Fruit fly (Drosophila melanogaster) whole organism, embryonic: ENCODE results near the gene Pdfr.

Experiments used
- Adf1 ChIP-seq: fragments of 200-800 bp; sonication (Bioruptor generic); IDR thresholded peaks from 2 replicates; pipeline ENCODE4 v1.3.6; 2022; ENCODE audit warnings: missing biosample characterization, missing genetic modification characterization
- Atf-2 ChIP-seq: fragments of 200-800 bp; sonication (Bioruptor generic); optimal IDR thresholded peaks from 2 replicates; lab custom pipeline; 2016; ENCODE audit warnings: missing biosample characterization, missing genetic modification characterization
- B-H1 ChIP-seq: fragments of 200-800 bp; sonication (Bioruptor generic); IDR thresholded peaks from 3 replicates; pipeline ENCODE4 v1.3.6; 2022; ENCODE audit warnings: missing biosample characterization, missing genetic modification characterization
- BEAF-32 ChIP-seq: fragments of 200-800 bp; sonication (Bioruptor generic); optimal IDR thresholded peaks from 3 replicates; lab custom pipeline; 2017; ENCODE audit warnings: missing biosample characterization, missing genetic modification characterization, mild to moderate bottlenecking, moderate library complexity, missing genetic modification reagents
- CG11695 ChIP-seq: fragments of 200-800 bp; sonication (Bioruptor generic); IDR thresholded peaks from 3 replicates; pipeline ENCODE4 v1.3.6; 2022; ENCODE audit warnings: missing biosample characterization, missing genetic modification characterization
- CG14050 ChIP-seq: fragments of 200-800 bp; sonication (Bioruptor generic); IDR thresholded peaks from 3 replicates; pipeline ENCODE4 v1.3.6; 2022; ENCODE audit warnings: missing biosample characterization, missing genetic modification characterization
- CG15269 ChIP-seq: fragments of 200-800 bp; sonication (Bioruptor generic); optimal IDR thresholded peaks from 2 replicates; lab custom pipeline; 2018; ENCODE audit warnings: missing biosample characterization, mild to moderate bottlenecking, missing genetic modification characterization, moderate library complexity
- CG16813 ChIP-seq: fragments of 200-800 bp; sonication (Bioruptor generic); IDR thresholded peaks from 3 replicates; pipeline ENCODE4 v1.3.6; 2022; ENCODE audit warnings: missing biosample characterization, missing genetic modification characterization; ENCODE audit not compliant: partially characterized antibody
- CG1792 ChIP-seq: fragments of 200-800 bp; sonication (Bioruptor generic); optimal IDR thresholded peaks from 2 replicates; lab custom pipeline; 2016; ENCODE audit warnings: missing biosample characterization, missing genetic modification characterization
- CG18011 ChIP-seq: fragments of 200-800 bp; sonication (Bioruptor generic); optimal IDR thresholded peaks from 2 replicates; lab custom pipeline; 2017; ENCODE audit warnings: missing biosample characterization, missing genetic modification characterization, mild to moderate bottlenecking, moderate library complexity, missing genotype
- CG33557 ChIP-seq: fragments of 200-800 bp; sonication (Bioruptor generic); optimal IDR thresholded peaks from 2 replicates; lab custom pipeline; 2019; ENCODE audit warnings: missing biosample characterization, mild to moderate bottlenecking, missing genetic modification characterization, moderate library complexity
- CG4360 ChIP-seq: fragments of 200-800 bp; sonication (Bioruptor generic); IDR thresholded peaks from 2 replicates; pipeline ENCODE4 v1.3.6; 2022; ENCODE audit warnings: missing biosample characterization, missing genetic modification characterization
- CG4707 ChIP-seq: fragments of 200-800 bp; sonication (Bioruptor generic); optimal IDR thresholded peaks from 2 replicates; lab custom pipeline; 2018; ENCODE audit warnings: missing biosample characterization, mild to moderate bottlenecking, missing genetic modification characterization, moderate library complexity
- CG6689 ChIP-seq: fragments of 200-800 bp; sonication (Bioruptor generic); IDR thresholded peaks from 2 replicates; pipeline ENCODE4 v1.3.6; 2022; ENCODE audit warnings: missing biosample characterization, missing genetic modification characterization
- CG6854 ChIP-seq: fragments of 200-800 bp; sonication (Bioruptor generic); optimal IDR thresholded peaks from 3 replicates; lab custom pipeline; 2017; ENCODE audit warnings: missing biosample characterization, mild to moderate bottlenecking, missing genetic modification characterization
- CG7271 ChIP-seq: fragments of 200-800 bp; sonication (Bioruptor generic); optimal IDR thresholded peaks from 2 replicates; lab custom pipeline; 2018; ENCODE audit warnings: missing biosample characterization, mild to moderate bottlenecking, missing genetic modification characterization, moderate library complexity
- CG7786 ChIP-seq: fragments of 200-800 bp; sonication (Bioruptor generic); optimal IDR thresholded peaks from 2 replicates; lab custom pipeline; 2016; ENCODE audit warnings: missing biosample characterization, missing genetic modification characterization
- CG9797 ChIP-seq: fragments of 200-800 bp; sonication (Bioruptor generic); optimal IDR thresholded peaks from 3 replicates; lab custom pipeline; 2018; ENCODE audit warnings: missing biosample characterization, mild to moderate bottlenecking, missing genetic modification characterization
- CG9876 ChIP-seq: fragments of 200-800 bp; sonication (Bioruptor generic); optimal IDR thresholded peaks from 2 replicates; lab custom pipeline; 2016; ENCODE audit warnings: missing biosample characterization, missing genetic modification characterization
- CTCF ChIP-seq: fragments of 200-800 bp; sonication (Bioruptor generic); optimal IDR thresholded peaks from 2 replicates; lab custom pipeline; 2017; ENCODE audit warnings: missing biosample characterization, mild to moderate bottlenecking, missing genetic modification characterization, moderate library complexity
- CkIIα-i1 ChIP-seq: fragments of 200-800 bp; sonication (Bioruptor generic); IDR thresholded peaks from 2 replicates; pipeline ENCODE4 v1.3.6; 2022; ENCODE audit warnings: missing biosample characterization, missing genetic modification characterization
- Dfd ChIP-seq, 2 experiments: fragments of >200 bp; optimal IDR thresholded peaks; 2 replicates each; lab custom pipeline; 2017; ENCODE audit warnings: missing biosample characterization in 2 of 2, missing genetic modification characterization in 2 of 2
- Fer1 ChIP-seq: fragments of 200-800 bp; sonication (Bioruptor generic); optimal IDR thresholded peaks from 2 replicates; lab custom pipeline; 2017; ENCODE audit warnings: missing biosample characterization, mild to moderate bottlenecking, missing genetic modification characterization
- Jarid2 ChIP-seq: fragments of 200-800 bp; sonication (Bioruptor generic); optimal IDR thresholded peaks from 3 replicates; lab custom pipeline; 2017; ENCODE audit warnings: mild to moderate bottlenecking, missing biosample characterization, missing genetic modification reagents, missing genetic modification characterization
- Kr ChIP-seq: fragments of 200-800 bp; sonication (Bioruptor generic); optimal IDR thresholded peaks from 2 replicates; lab custom pipeline; 2017; ENCODE audit warnings: missing biosample characterization, mild to moderate bottlenecking, missing genetic modification characterization
- Opbp ChIP-seq: fragments of 200-800 bp; sonication (Bioruptor generic); IDR thresholded peaks from 3 replicates; pipeline ENCODE4 v1.3.6; 2022; ENCODE audit warnings: missing biosample characterization, missing genetic modification characterization; ENCODE audit not compliant: partially characterized antibody
- Rfx ChIP-seq: fragments of 200-800 bp; sonication (Bioruptor generic); IDR thresholded peaks from 2 replicates; pipeline ENCODE4 v1.3.6; 2022; ENCODE audit warnings: missing biosample characterization, missing genetic modification characterization
- Sox100B ChIP-seq: fragments of 200-800 bp; sonication (Bioruptor generic); optimal IDR thresholded peaks from 3 replicates; lab custom pipeline; 2018; ENCODE audit warnings: missing biosample characterization, mild to moderate bottlenecking, missing genetic modification characterization
- TFAM ChIP-seq: fragments of 200-800 bp; sonication (Bioruptor generic); optimal IDR thresholded peaks from 2 replicates; lab custom pipeline; 2017; ENCODE audit warnings: missing biosample characterization, missing genetic modification characterization, inconsistent platforms
- Tbp ChIP-seq: fragments of >200 bp; optimal IDR thresholded peaks from 2 replicates; lab custom pipeline; 2018; ENCODE audit warnings: missing biosample characterization, missing genetic modification characterization
- Xbp1 ChIP-seq: fragments of 200-800 bp; sonication (Bioruptor generic); optimal IDR thresholded peaks from 3 replicates; lab custom pipeline; 2016; ENCODE audit warnings: missing biosample characterization, mild to moderate bottlenecking, missing genetic modification characterization
- ab ChIP-seq: fragments of 200-800 bp; sonication (Bioruptor generic); optimal IDR thresholded peaks from 2 replicates; lab custom pipeline; 2016; ENCODE audit warnings: missing biosample characterization, missing genetic modification characterization
- al ChIP-seq: fragments of 200-800 bp; sonication (Bioruptor generic); IDR thresholded peaks from 2 replicates; pipeline ENCODE4 v1.3.6; 2022; ENCODE audit warnings: missing biosample characterization, missing genetic modification characterization
- bbx ChIP-seq: fragments of 200-800 bp; sonication (Bioruptor generic); IDR thresholded peaks from 2 replicates; pipeline ENCODE4 v1.3.6; 2022; ENCODE audit warnings: missing biosample characterization, missing genetic modification characterization; ENCODE audit not compliant: partially characterized antibody
- bowl ChIP-seq: fragments of 200-800 bp; sonication (Bioruptor generic); IDR thresholded peaks from 2 replicates; pipeline ENCODE4 v1.3.6; 2022; ENCODE audit warnings: missing biosample characterization, missing genetic modification characterization
- cg ChIP-seq: fragments of 200-800 bp; sonication (Bioruptor generic); optimal IDR thresholded peaks from 3 replicates; lab custom pipeline; 2019; ENCODE audit warnings: missing biosample characterization, mild to moderate bottlenecking, missing genetic modification characterization, moderate library complexity
- croc ChIP-seq: fragments of 200-800 bp; sonication (Bioruptor generic); conservative IDR thresholded peaks from 3 replicates; pipeline ENCODE4 v1.3.6; 2022; ENCODE audit warnings: missing biosample characterization, missing genetic modification characterization
- danr ChIP-seq: fragments of 200-800 bp; sonication (Bioruptor generic); IDR thresholded peaks from 2 replicates; pipeline ENCODE4 v1.3.6; 2022; ENCODE audit warnings: missing biosample characterization, missing genetic modification characterization
- dimm ChIP-seq: fragments of 200-800 bp; sonication (Bioruptor generic); IDR thresholded peaks from 2 replicates; pipeline ENCODE4 v1.3.6; 2022; ENCODE audit warnings: missing biosample characterization, missing genetic modification characterization
- en ChIP-seq: fragments of 200-800 bp; sonication (Bioruptor generic); optimal IDR thresholded peaks from 2 replicates; lab custom pipeline; 2016; ENCODE audit warnings: missing biosample characterization, missing genetic modification characterization
- gcm2 ChIP-seq: fragments of 200-800 bp; sonication (Bioruptor generic); optimal IDR thresholded peaks from 2 replicates; lab custom pipeline; 2016; ENCODE audit warnings: missing biosample characterization, missing genetic modification characterization
- gsb ChIP-seq: fragments of 200-800 bp; sonication (Bioruptor generic); IDR thresholded peaks from 2 replicates; pipeline ENCODE4 v1.3.6; 2022; ENCODE audit warnings: missing biosample characterization, missing genetic modification characterization
- lbe ChIP-seq: fragments of 200-800 bp; sonication (Bioruptor generic); optimal IDR thresholded peaks from 2 replicates; lab custom pipeline; 2016; ENCODE audit warnings: missing biosample characterization, mild to moderate bottlenecking, missing genetic modification characterization
- oc ChIP-seq: fragments of 200-800 bp; sonication (Bioruptor generic); optimal IDR thresholded peaks from 2 replicates; lab custom pipeline; 2018; ENCODE audit warnings: missing biosample characterization, mild to moderate bottlenecking, missing genetic modification characterization, moderate library complexity
- peb ChIP-seq: fragments of 200-800 bp; sonication (Bioruptor generic); IDR thresholded peaks from 2 replicates; pipeline ENCODE4 v1.3.6; 2022; ENCODE audit warnings: missing biosample characterization, missing genetic modification characterization
- pho ChIP-seq: fragments of 200-800 bp; sonication (Bioruptor generic); optimal IDR thresholded peaks from 2 replicates; lab custom pipeline; 2016; ENCODE audit warnings: missing biosample characterization, missing genetic modification characterization
- scrt ChIP-seq: fragments of 200-800 bp; sonication (Bioruptor generic); optimal IDR thresholded peaks from 2 replicates; lab custom pipeline; 2018; ENCODE audit warnings: missing biosample characterization, mild to moderate bottlenecking, missing genetic modification characterization, moderate library complexity
- sima ChIP-seq: fragments of 200-800 bp; sonication (Bioruptor generic); optimal IDR thresholded peaks from 2 replicates; lab custom pipeline; 2016; ENCODE audit warnings: missing biosample characterization, missing genetic modification characterization
- sqz ChIP-seq: fragments of 200-800 bp; sonication (Bioruptor generic); optimal IDR thresholded peaks from 3 replicates; lab custom pipeline; 2018; ENCODE audit warnings: missing biosample characterization, mild to moderate bottlenecking, missing genetic modification characterization
- tio ChIP-seq: fragments of 200-800 bp; sonication (Bioruptor generic); optimal IDR thresholded peaks from 2 replicates; lab custom pipeline; 2017; ENCODE audit warnings: missing biosample characterization, missing genetic modification characterization, inconsistent platforms
- trem ChIP-seq: fragments of 200-800 bp; optimal IDR thresholded peaks from 3 replicates; lab custom pipeline; 2019; ENCODE audit warnings: missing biosample characterization, mild to moderate bottlenecking, missing genetic modification characterization, moderate library complexity
- vfl ChIP-seq: fragments of 200-800 bp; sonication (Bioruptor generic); optimal IDR thresholded peaks from 2 replicates; lab custom pipeline; 2016; ENCODE audit warnings: missing biosample characterization, missing genetic modification characterization

Pdfr gene

DNA sequence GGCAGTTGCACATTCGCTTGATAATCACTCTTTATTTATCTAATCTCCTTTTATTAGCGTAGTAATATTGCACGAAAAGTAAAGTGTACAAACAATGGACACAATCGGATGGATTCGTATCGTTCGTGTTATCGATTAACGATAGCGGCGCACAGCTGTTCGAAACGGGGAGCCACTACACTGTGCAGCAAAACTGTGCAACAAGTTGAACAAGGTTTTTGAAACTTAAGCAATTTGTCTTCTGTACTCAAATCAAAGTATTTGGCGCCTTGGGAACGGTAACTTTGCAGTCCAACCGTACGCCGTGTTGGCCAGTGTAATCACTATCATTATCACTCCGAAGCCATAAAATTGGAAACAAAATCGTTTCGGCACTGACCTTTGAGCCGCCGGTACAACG, 67.6 kb downstream of the Pdfr start, which contains the start of the genes Tsp3A and Seipin (continued):
- peak; percentile 70 for TF ChIP-seq bbx (GFP tag; lab: Robert Waterston, UW)
- peak; percentile 68 for TF ChIP-seq Adf1 (GFP tag; lab: Robert Waterston, UW)
- no peak for TF ChIP-seq Dfd (GFP tag; optimal IDR thresholded peaks at IDR 0.05; lab: Kevin White, UChicago)
- peak; percentile 68 for TF ChIP-seq CG9876 (GFP tag; lab: Kevin White, UChicago)
- TF ChIP-seq Tbp (GFP tag; lab: Kevin White, UChicago), result no peak
- peak; percentile 88 for TF ChIP-seq CG11695
- peak; percentile 22; the same call in 1 of the 2 replicates for TF ChIP-seq dimm (GFP tag; lab: Robert Waterston, UW)
- TF ChIP-seq gsb (GFP tag; lab: Robert Waterston, UW), result peak; percentile 85
- no peak for TF ChIP-seq CG7271 (tag; lab: Kevin White, UChicago)
- peak; percentile 58 for TF ChIP-seq gcm2 (GFP tag; lab: Kevin White, UChicago)
- no peak for TF ChIP-seq cg
- TF ChIP-seq CG14050, result peak; percentile 74
- TF ChIP-seq croc, result peak; percentile 36; the same call in 2 of the 3 replicates
- TF ChIP-seq al (GFP tag; lab: Robert Waterston, UW), result peak; percentile 80
- TF ChIP-seq sqz (GFP tag; lab: Kevin White, UChicago), result no peak
- TF ChIP-seq bowl (GFP tag; lab: Robert Waterston, UW), result peak; percentile 72; the same call in 1 of the 2 replicates
- peak; percentile 77 for TF ChIP-seq B-H1 (GFP tag; lab: Robert Waterston, UW)
- TF ChIP-seq oc (tag; lab: Kevin White, UChicago), result no peak
- peak; percentile 39 for TF ChIP-seq CTCF (GFP tag; lab: Kevin White, UChicago)
- peak; percentile 9 for TF ChIP-seq TFAM
- peak; percentile 74 for TF ChIP-seq CG1792 (GFP tag; lab: Kevin White, UChicago)
- TF ChIP-seq CG18011 (GFP tag; lab: Kevin White, UChicago), result peak; percentile 67
- peak; percentile 91 for TF ChIP-seq Fer1 (GFP tag; lab: Kevin White, UChicago)
- no peak for TF ChIP-seq Kr (GFP tag; lab: Kevin White, UChicago)
- peak; percentile 61 for TF ChIP-seq danr (GFP tag; lab: Robert Waterston, UW)
- no peak for TF ChIP-seq tio (GFP tag; lab: Kevin White, UChicago)
- peak; percentile 64 for TF ChIP-seq Atf-2 (GFP tag; lab: Kevin White, UChicago)
- peak; percentile 86 for TF ChIP-seq CG6854 (GFP tag; lab: Kevin White, UChicago)
- no peak; the same call in 2 of the 3 replicates for TF ChIP-seq Opbp (GFP tag; lab: Robert Waterston, UW)
- peak; percentile 88 for TF ChIP-seq CG15269
- TF ChIP-seq pho, result peak; percentile 84
- TF ChIP-seq trem (tag; lab: Kevin White, UChicago), result peak; percentile 58
- TF ChIP-seq CkIIα-i1 (GFP tag; lab: Robert Waterston, UW), result 0 out of 2 replicates have a peak, but pooled peaks have one; percentile 41
- TF ChIP-seq peb (GFP tag; lab: Robert Waterston, UW), result peak; percentile 59; the same call in 1 of the 2 replicates
- TF ChIP-seq BEAF-32, result peak; percentile 47
- TF ChIP-seq scrt (GFP tag; lab: Kevin White, UChicago), result peak; percentile 92
- TF ChIP-seq CG33557, result peak; percentile 3
- no peak for TF ChIP-seq Sox100B (GFP tag; lab: Kevin White, UChicago)
- TF ChIP-seq sima (GFP tag; lab: Kevin White, UChicago), result no peak
- peak; percentile 79 for TF ChIP-seq Xbp1 (GFP tag; lab: Kevin White, UChicago)
- TF ChIP-seq CG6689 (GFP tag; lab: Robert Waterston, UW), result peak; percentile 87
- TF ChIP-seq CG7786 (GFP tag; lab: Kevin White, UChicago), result peak; percentile 85
- TF ChIP-seq Rfx (GFP tag; lab: Robert Waterston, UW), result peak; percentile 96
- TF ChIP-seq en (GFP tag; lab: Kevin White, UChicago), result peak; percentile 52
- peak; percentile 54 for TF ChIP-seq vfl (GFP tag; lab: Kevin White, UChicago)
- TF ChIP-seq CG9797, result peak; percentile 10
- peak; percentile 40; the same call in 1 of the 3 replicates for TF ChIP-seq CG16813 (GFP tag; lab: Robert Waterston, UW)
- TF ChIP-seq CG4360 (GFP tag; lab: Robert Waterston, UW), result peak; percentile 59
- TF ChIP-seq Jarid2 (GFP tag; lab: Kevin White, UChicago), result no peak
- no peak for TF ChIP-seq ab (GFP tag; lab: Kevin White, UChicago)
- no peak for TF ChIP-seq lbe (GFP tag; lab: Kevin White, UChicago)
- TF ChIP-seq CG4707 (GFP tag; lab: Kevin White, UChicago), result peak; percentile 39
